Fruit fly (Drosophila melanogaster) whole organism, embryonic: ENCODE data around the gene CG4957.

Source experiments
- BEAF-32 ChIP-seq: fragments of 200-800 bp; sonication (Bioruptor generic); optimal IDR thresholded peaks from 3 replicates; lab custom pipeline; 2017; ENCODE audit warnings: missing biosample characterization, missing genetic modification characterization, mild to moderate bottlenecking, moderate library complexity, missing genetic modification reagents
- CG10366 ChIP-seq: fragments of 200-800 bp; sonication (Bioruptor generic); IDR thresholded peaks from 2 replicates; pipeline ENCODE4 v1.3.6; 2022; ENCODE audit warnings: missing biosample characterization, missing genetic modification characterization
- CG10543 ChIP-seq: fragments of 200-800 bp; sonication (Bioruptor generic); optimal IDR thresholded peaks from 3 replicates; lab custom pipeline; 2017; ENCODE audit warnings: missing biosample characterization, mild to moderate bottlenecking, missing genetic modification characterization, moderate library complexity
- CG11247 ChIP-seq: fragments of 200-800 bp; sonication (Bioruptor generic); IDR thresholded peaks from 2 replicates; pipeline ENCODE4 v1.3.6; 2022; ENCODE audit warnings: missing biosample characterization, missing genetic modification characterization
- CG12942 ChIP-seq: fragments of 200-800 bp; sonication (Bioruptor generic); optimal IDR thresholded peaks from 3 replicates; lab custom pipeline; 2016; ENCODE audit warnings: missing biosample characterization, missing genetic modification characterization
- CG13123 ChIP-seq: fragments of 200-800 bp; sonication (Bioruptor generic); optimal IDR thresholded peaks from 2 replicates; lab custom pipeline; 2016; ENCODE audit warnings: missing biosample characterization, missing genetic modification characterization
- CG1792 ChIP-seq: fragments of 200-800 bp; sonication (Bioruptor generic); optimal IDR thresholded peaks from 2 replicates; lab custom pipeline; 2016; ENCODE audit warnings: missing biosample characterization, missing genetic modification characterization
- CG3995 ChIP-seq: fragments of 200-800 bp; sonication (Bioruptor generic); optimal IDR thresholded peaks from 3 replicates; lab custom pipeline; 2016; ENCODE audit warnings: missing biosample characterization, missing genetic modification characterization
- CG6654 ChIP-seq: fragments of 200-800 bp; sonication (Bioruptor generic); optimal IDR thresholded peaks from 2 replicates; lab custom pipeline; 2017; ENCODE audit warnings: missing biosample characterization, mild to moderate bottlenecking, missing genetic modification characterization
- CG7271 ChIP-seq: fragments of 200-800 bp; sonication (Bioruptor generic); optimal IDR thresholded peaks from 2 replicates; lab custom pipeline; 2018; ENCODE audit warnings: missing biosample characterization, mild to moderate bottlenecking, missing genetic modification characterization, moderate library complexity
- CG7556 ChIP-seq: fragments of 200-800 bp; sonication (Bioruptor generic); optimal IDR thresholded peaks from 2 replicates; lab custom pipeline; 2017; ENCODE audit warnings: missing biosample characterization, mild to moderate bottlenecking, missing genetic modification characterization
- CG7928 ChIP-seq: fragments of 200-800 bp; sonication (Bioruptor generic); optimal IDR thresholded peaks from 2 replicates; lab custom pipeline; 2017; ENCODE audit warnings: missing biosample characterization, mild to moderate bottlenecking, missing genetic modification characterization
- CG8359 ChIP-seq: fragments of 200-800 bp; sonication (Bioruptor generic); optimal IDR thresholded peaks from 2 replicates; lab custom pipeline; 2017; ENCODE audit warnings: missing biosample characterization, mild to moderate bottlenecking, missing genetic modification characterization, borderline replicate concordance
- CG8924 ChIP-seq: fragments of 200-800 bp; optimal IDR thresholded peaks from 3 replicates; lab custom pipeline; 2019; ENCODE audit warnings: missing biosample characterization, mild to moderate bottlenecking, missing genetic modification characterization, moderate library complexity
- CG8944 ChIP-seq: fragments of 200-800 bp; sonication (Bioruptor generic); optimal IDR thresholded peaks from 3 replicates; lab custom pipeline; 2016; ENCODE audit warnings: missing biosample characterization, missing genetic modification characterization
- Chrac-16 ChIP-seq: fragments of 200-800 bp; sonication (Bioruptor generic); optimal IDR thresholded peaks from 3 replicates; lab custom pipeline; 2016; ENCODE audit warnings: missing biosample characterization, missing genetic modification characterization
- HLH4C ChIP-seq: fragments of 200-800 bp; sonication (Bioruptor generic); IDR thresholded peaks from 3 replicates; pipeline ENCODE4 v1.3.6; 2022; ENCODE audit warnings: missing biosample characterization, missing genetic modification characterization; ENCODE audit not compliant: partially characterized antibody
- Kr ChIP-seq: fragments of 200-800 bp; sonication (Bioruptor generic); optimal IDR thresholded peaks from 2 replicates; lab custom pipeline; 2017; ENCODE audit warnings: missing biosample characterization, mild to moderate bottlenecking, missing genetic modification characterization
- MBD-R2 ChIP-seq: fragments of 200-800 bp; sonication (Bioruptor generic); IDR thresholded peaks from 2 replicates; pipeline ENCODE4 v1.3.6; 2022; ENCODE audit warnings: missing biosample characterization, missing genetic modification characterization
- MESR4 ChIP-seq: fragments of 200-800 bp; sonication (Bioruptor generic); optimal IDR thresholded peaks from 2 replicates; lab custom pipeline; 2018; ENCODE audit warnings: missing biosample characterization, mild to moderate bottlenecking, missing genetic modification characterization, moderate library complexity
- Max ChIP-seq: fragments of 200-800 bp; sonication (Bioruptor generic); optimal IDR thresholded peaks from 2 replicates; lab custom pipeline; 2016; ENCODE audit warnings: missing biosample characterization, mild to moderate bottlenecking, missing genetic modification characterization
- Med ChIP-seq: fragments of 200-800 bp; sonication (Bioruptor generic); peaks from one replicate; lab custom pipeline; 2016; ENCODE audit warnings: missing biosample characterization, missing genetic modification characterization, mild to moderate bottlenecking, inconsistent platforms, moderate library complexity
- Rfx ChIP-seq: fragments of 200-800 bp; sonication (Bioruptor generic); IDR thresholded peaks from 2 replicates; pipeline ENCODE4 v1.3.6; 2022; ENCODE audit warnings: missing biosample characterization, missing genetic modification characterization
- Ssrp ChIP-seq: fragments of 200-800 bp; sonication (Bioruptor generic); optimal IDR thresholded peaks from 2 replicates; lab custom pipeline; 2018; ENCODE audit warnings: missing biosample characterization, mild to moderate bottlenecking, missing genetic modification characterization, moderate library complexity
- TFAM ChIP-seq: fragments of 200-800 bp; sonication (Bioruptor generic); optimal IDR thresholded peaks from 2 replicates; lab custom pipeline; 2017; ENCODE audit warnings: missing biosample characterization, missing genetic modification characterization, inconsistent platforms
- YL-1 ChIP-seq: fragments of 200-800 bp; sonication (Bioruptor generic); optimal IDR thresholded peaks from 3 replicates; lab custom pipeline; 2017; ENCODE audit warnings: missing biosample characterization, mild to moderate bottlenecking, missing genetic modification characterization
- bcd ChIP-seq: fragments of 200-800 bp; sonication (Bioruptor generic); optimal IDR thresholded peaks from 2 replicates; lab custom pipeline; 2017; ENCODE audit warnings: missing biosample characterization, mild to moderate bottlenecking, missing genetic modification characterization
- br ChIP-seq: fragments of >200 bp; optimal IDR thresholded peaks from 2 replicates; lab custom pipeline; 2017
- btn ChIP-seq: fragments of 200-800 bp; sonication (Bioruptor generic); optimal IDR thresholded peaks from 2 replicates; lab custom pipeline; 2016; ENCODE audit warnings: missing biosample characterization, missing genetic modification characterization
- ci ChIP-seq: fragments of 200-800 bp; sonication (Bioruptor generic); IDR thresholded peaks from 3 replicates; pipeline ENCODE4 v1.3.6; 2022; ENCODE audit warnings: missing biosample characterization, missing genetic modification characterization
- corto ChIP-seq: fragments of 200-800 bp; sonication (Bioruptor generic); optimal IDR thresholded peaks from 2 replicates; lab custom pipeline; 2016; ENCODE audit warnings: missing biosample characterization, mild to moderate bottlenecking, missing genetic modification characterization, moderate library complexity
- eyg ChIP-seq: fragments of 200-800 bp; sonication (Bioruptor generic); optimal IDR thresholded peaks from 3 replicates; lab custom pipeline; 2016; ENCODE audit warnings: missing biosample characterization, missing genetic modification characterization
- fd64A ChIP-seq: fragments of 200-800 bp; sonication (Bioruptor generic); optimal IDR thresholded peaks from 3 replicates; lab custom pipeline; 2018; ENCODE audit warnings: missing biosample characterization, mild to moderate bottlenecking, missing genetic modification characterization
- fru ChIP-seq: fragments of >200 bp; optimal IDR thresholded peaks from 2 replicates; lab custom pipeline; 2017
- gem ChIP-seq: fragments of 200-800 bp; sonication (Bioruptor generic); optimal IDR thresholded peaks from 2 replicates; lab custom pipeline; 2019; ENCODE audit warnings: missing biosample characterization, mild to moderate bottlenecking, missing genetic modification characterization, moderate library complexity
- hkb ChIP-seq, 2 experiments: fragments of 200-800 bp in 1 of 2; fragments of >200 bp in 1 of 2; sonication (Bioruptor generic) in 1 of 2; IDR thresholded peaks in 1 of 2; optimal IDR thresholded peaks in 1 of 2; 2 replicates each; pipeline versions ENCODE4 v1.3.6 to Lab custom; 2017 to 2022; ENCODE audit warnings: missing biosample characterization in 1 of 2, missing genetic modification characterization in 1 of 2
- insv ChIP-seq, 2 experiments: fragments of 200-800 bp; sonication (Bioruptor generic); optimal IDR thresholded peaks; 3 replicates each; lab custom pipeline; 2016 to 2018; ENCODE audit warnings: missing biosample characterization in 2 of 2, missing genetic modification characterization in 2 of 2
- ken ChIP-seq: fragments of 200-800 bp; sonication (Bioruptor generic); IDR thresholded peaks from 3 replicates; pipeline ENCODE4 v1.3.6; 2022; ENCODE audit warnings: missing biosample characterization, missing genetic modification characterization
- lab ChIP-seq: fragments of 200-800 bp; sonication (Bioruptor generic); optimal IDR thresholded peaks from 3 replicates; lab custom pipeline; 2017; ENCODE audit warnings: missing biosample characterization, missing genetic modification characterization, mild to moderate bottlenecking, moderate library complexity, missing genetic modification reagents
- lmd ChIP-seq: fragments of 200-800 bp; sonication (Bioruptor generic); IDR thresholded peaks from 2 replicates; pipeline ENCODE4 v1.3.6; 2022; ENCODE audit warnings: missing biosample characterization, missing genetic modification characterization
- luna ChIP-seq: fragments of 200-800 bp; sonication (Bioruptor generic); optimal IDR thresholded peaks from 2 replicates; lab custom pipeline; 2016; ENCODE audit warnings: missing biosample characterization, missing genetic modification characterization
- p53 ChIP-seq: fragments of 200-800 bp; sonication (Bioruptor generic); optimal IDR thresholded peaks from 2 replicates; lab custom pipeline; 2016; ENCODE audit warnings: missing biosample characterization, missing genetic modification characterization
- pfk ChIP-seq: fragments of 200-800 bp; sonication (Bioruptor generic); optimal IDR thresholded peaks from 2 replicates; lab custom pipeline; 2018; ENCODE audit warnings: missing biosample characterization, mild to moderate bottlenecking, missing genetic modification characterization, moderate library complexity
- row ChIP-seq: fragments of 200-800 bp; sonication (Bioruptor generic); IDR thresholded peaks from 3 replicates; pipeline ENCODE4 v1.3.6; 2022; ENCODE audit warnings: missing biosample characterization, missing genetic modification characterization
- scrt ChIP-seq: fragments of 200-800 bp; sonication (Bioruptor generic); optimal IDR thresholded peaks from 2 replicates; lab custom pipeline; 2018; ENCODE audit warnings: missing biosample characterization, mild to moderate bottlenecking, missing genetic modification characterization, moderate library complexity
- tll ChIP-seq, 2 experiments: fragments of 200-800 bp in 1 of 2; fragments of >200 bp in 1 of 2; sonication (Bioruptor generic) in 1 of 2; optimal IDR thresholded peaks; 2 replicates each; lab custom pipeline; 2017 to 2019; ENCODE audit warnings: missing biosample characterization in 2 of 2, missing genetic modification characterization in 2 of 2, mild to moderate bottlenecking in 1 of 2, moderate library complexity in 1 of 2
- trh ChIP-seq: fragments of 200-800 bp; sonication (Bioruptor generic); optimal IDR thresholded peaks from 2 replicates; lab custom pipeline; 2016; ENCODE audit warnings: missing biosample characterization, missing genetic modification characterization
- twi ChIP-seq: fragments of 200-800 bp; optimal IDR thresholded peaks from 2 replicates; lab custom pipeline; 2019; ENCODE audit warnings: missing biosample characterization, mild to moderate bottlenecking, missing genetic modification characterization, moderate library complexity
- wor ChIP-seq: fragments of 200-800 bp; sonication (Bioruptor generic); IDR thresholded peaks from 2 replicates; pipeline ENCODE4 v1.3.6; 2022; ENCODE audit warnings: missing biosample characterization, missing genetic modification characterization

CG4957 gene

DNA sequence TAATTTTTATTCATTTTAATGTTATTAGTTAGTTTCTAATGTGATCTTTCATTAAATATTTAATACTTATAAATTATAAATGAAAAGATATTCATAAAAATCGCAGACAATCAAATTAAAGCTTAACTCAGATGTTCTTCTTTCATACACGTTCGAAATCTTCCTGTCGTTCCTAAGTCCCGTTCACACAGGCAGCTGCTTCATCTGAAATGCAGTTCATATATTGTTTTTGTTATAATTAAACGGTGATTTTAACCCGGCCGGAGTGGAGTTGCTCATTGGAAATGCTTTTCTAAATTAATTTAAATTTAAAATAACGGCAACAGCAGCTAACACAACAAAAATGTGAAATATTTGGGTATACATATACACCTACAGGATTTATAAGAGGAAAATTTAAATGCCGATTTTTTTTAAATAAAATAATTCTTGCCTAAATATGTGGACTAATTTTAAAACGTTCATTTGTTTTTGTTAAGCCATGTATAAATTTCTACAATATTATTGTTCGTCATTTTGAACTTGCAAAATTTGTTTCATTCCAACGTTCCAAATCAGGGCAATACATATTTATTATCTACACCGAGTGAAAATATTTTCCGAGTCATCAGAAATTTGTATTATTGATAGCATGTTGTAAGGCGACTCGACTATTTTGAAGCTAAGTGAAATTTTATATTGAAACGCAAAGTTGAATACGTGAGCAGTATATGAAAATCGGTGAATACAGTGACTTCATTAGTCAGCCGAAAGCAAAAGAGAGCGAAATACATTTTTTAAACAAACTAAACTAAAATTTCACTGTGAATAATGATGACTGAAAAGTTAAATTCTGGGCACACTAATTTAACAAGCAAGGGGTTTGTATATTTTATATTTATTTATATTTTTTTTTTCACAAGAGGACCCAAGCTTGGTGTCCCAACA is 29.7 kb upstream of the CG4957 start, which contains the start of gene me31B (continued):
- TF ChIP-seq Rfx (GFP tag; lab: Robert Waterston, UW) (no peak), hkb (optimal IDR thresholded peaks at IDR 0.05; lab: Kevin White, UChicago) (no peak), hkb (GFP tag; IDR thresholded peaks at IDR 0.05; lab: Robert Waterston, UW) (no peak), MESR4 (GFP tag; lab: Kevin White, UChicago) (peak; percentile 74), trh (no peak), CG1792 (GFP tag; lab: Kevin White, UChicago) (no peak), Ssrp (tag; lab: Kevin White, UChicago) (peak; percentile 36), CG11247 (no peak), CG12942 (GFP tag; lab: Kevin White, UChicago) (peak; percentile 38), p53 (no peak), btn (GFP tag; lab: Kevin White, UChicago) (no peak), CG8944 (no peak), YL-1 (peak; percentile 12), CG8359 (GFP tag; lab: Kevin White, UChicago) (peak; percentile 3), CG7928 (GFP tag; lab: Kevin White, UChicago) (no peak), CG10543 (GFP tag; lab: Kevin White, UChicago) (no peak), tll (GFP tag; optimal IDR thresholded peaks at IDR 0.05; lab: Kevin White, UChicago) (no peak), fd64A (GFP tag; lab: Kevin White, UChicago) (no peak), CG3995 (GFP tag; lab: Kevin White, UChicago) (no peak), MBD-R2 (GFP tag; lab: Robert Waterston, UW) (0 out of 2 replicates have a peak, but pooled peaks have one; percentile 12), TFAM (no peak), eyg (GFP tag; lab: Kevin White, UChicago) (no peak), scrt (GFP tag; lab: Kevin White, UChicago) (no peak), lmd (GFP tag; lab: Robert Waterston, UW) (no peak), CG6654 (no peak), bcd (GFP tag; lab: Kevin White, UChicago) (no peak), twi (tag; lab: Kevin White, UChicago) (peak; percentile 14), Chrac-16 (GFP tag; lab: Kevin White, UChicago) (no peak), HLH4C (GFP tag; lab: Robert Waterston, UW) (no peak), br (lab: Kevin White, UChicago) (no peak), luna (no peak), lab (no peak), pfk (GFP tag; lab: Kevin White, UChicago) (peak; percentile 90), gem (tag; lab: Kevin White, UChicago) (no peak), ci (no peak), CG7271 (tag; lab: Kevin White, UChicago) (no peak), corto (GFP tag; lab: Kevin White, UChicago) (no peak), CG10366 (GFP tag; lab: Robert Waterston, UW) (no peak), BEAF-32 (GFP tag; lab: Kevin White, UChicago) (peak; percentile 27), wor (GFP tag; lab: Robert Waterston, UW) (no peak), Med (peak; percentile 27), CG7556 (GFP tag; lab: Kevin White, UChicago) (no peak), fru (no peak), CG8924 (tag; lab: Kevin White, UChicago) (no peak), insv (GFP tag; optimal IDR thresholded peaks at IDR 0.05; lab: Kevin White, UChicago) (no peak), Kr (GFP tag; lab: Kevin White, UChicago) (no peak), row (GFP tag; lab: Robert Waterston, UW) (peak; percentile 75; the same call in 2 of the 3 replicates), ken (GFP tag; lab: Robert Waterston, UW) (no peak), Max (GFP tag; lab: Kevin White, UChicago) (no peak), CG13123 (GFP tag; lab: Kevin White, UChicago) (no peak)
